Worm (Caenorhabditis elegans) whole organism, young adult: Measurements from ENCODE around the gene rpap-2.
A peak's percentile ranks its signal among the peaks of the same experiment; 100 is the strongest.

ENCODE experiments used
- B0019.2 ChIP-seq: fragments of 200-800 bp; sonication (Bioruptor generic); conservative IDR thresholded peaks from 2 replicates; pipeline ENCODE4 v1.3.6; 2022; ENCODE audit warnings: missing genetic modification reagents, missing genetic modification characterization, missing compliant biosample characterization
- C06A6.2 ChIP-seq: fragments of 200-800 bp; sonication (Bioruptor generic); conservative IDR thresholded peaks from 2 replicates; pipeline ENCODE4 v1.3.6; 2022; ENCODE audit warnings: missing genetic modification characterization, missing compliant biosample characterization
- C17E4.6 ChIP-seq: fragments of 200-800 bp; sonication (Bioruptor generic); IDR thresholded peaks from 2 replicates; pipeline ENCODE4 v1.3.6; 2022; ENCODE audit warnings: missing genetic modification reagents, missing genetic modification characterization, missing compliant biosample characterization
- D2030.7 ChIP-seq: fragments of 200-800 bp; sonication (Bioruptor generic); IDR thresholded peaks from 2 replicates; pipeline ENCODE4 v1.3.6; 2022; ENCODE audit warnings: missing genetic modification reagents, missing genetic modification characterization, missing compliant biosample characterization
- F22D6.2 ChIP-seq: sonication (generic microtip); optimal IDR thresholded peaks from 2 replicates; lab custom pipeline; 2016; ENCODE audit warnings: mild to moderate bottlenecking, missing genetic modification characterization, missing compliant biosample characterization
- F33H1.4 ChIP-seq: fragments of 200-800 bp; sonication (Bioruptor generic); IDR thresholded peaks from 2 replicates; pipeline ENCODE4 v1.3.6; 2022; ENCODE audit warnings: missing genetic modification reagents, missing genetic modification characterization, missing compliant biosample characterization
- F49E8.2 ChIP-seq: sonication (generic microtip); optimal IDR thresholded peaks from 3 replicates; lab custom pipeline; 2017; ENCODE audit warnings: missing genetic modification characterization, mild to moderate bottlenecking, missing compliant biosample characterization, antibody characterized with exemption, moderate library complexity; ENCODE audit not compliant: insufficient read depth
- F57A8.1 ChIP-seq: fragments of 200-800 bp; sonication (Bioruptor generic); optimal IDR thresholded peaks from 2 replicates; lab custom pipeline; 2018; ENCODE audit warnings: mild to moderate bottlenecking, missing genetic modification characterization, moderate library complexity, missing compliant biosample characterization
- K12H6.12 ChIP-seq: fragments of 200-800 bp; sonication (Bioruptor generic); optimal IDR thresholded peaks from 2 replicates; lab custom pipeline; 2018; ENCODE audit warnings: mild to moderate bottlenecking, missing genetic modification characterization, missing compliant biosample characterization
- T26A5.8 ChIP-seq: sonication (generic microtip); optimal IDR thresholded peaks from 2 replicates; lab custom pipeline; 2016; ENCODE audit warnings: missing genetic modification characterization, missing compliant biosample characterization
- Y56A3A.18 ChIP-seq: fragments of 200-800 bp; sonication (Bioruptor generic); IDR thresholded peaks from 2 replicates; pipeline ENCODE4 v1.3.6; 2022; ENCODE audit warnings: missing genetic modification reagents, missing genetic modification characterization, missing compliant biosample characterization
- Y67H2A.10 ChIP-seq: fragments of 200-800 bp; sonication (Bioruptor generic); conservative IDR thresholded peaks from 2 replicates; pipeline ENCODE4 v1.3.6; 2022; ENCODE audit warnings: missing genetic modification reagents, missing genetic modification characterization, missing compliant biosample characterization
- ama-1 ChIP-seq, 3 experiments: fragments of 150-350 bp in 1 of 3; sonication (generic microtip) in 2 of 3; optimal IDR thresholded peaks; 2 replicates each; lab custom pipeline; 2014 to 2018; ENCODE audit warnings: missing biosample characterization in 2 of 3, missing genetic modification characterization in 2 of 3, missing genetic modification reagents in 2 of 3
- athp-1 ChIP-seq: sonication (generic microtip); optimal IDR thresholded peaks from 2 replicates; lab custom pipeline; 2017; ENCODE audit warnings: mild to moderate bottlenecking, missing genetic modification characterization, missing compliant biosample characterization
- attf-3 ChIP-seq: fragments of 200-800 bp; sonication (Bioruptor generic); conservative IDR thresholded peaks from 2 replicates; pipeline ENCODE4 v1.3.6; 2022; ENCODE audit warnings: missing genetic modification reagents, missing genetic modification characterization, missing compliant biosample characterization
- attf-6 ChIP-seq: fragments of 200-800 bp; sonication (Bioruptor generic); IDR thresholded peaks from 2 replicates; pipeline ENCODE4 v1.3.6; 2022; ENCODE audit warnings: missing genetic modification reagents, missing genetic modification characterization, missing compliant biosample characterization
- bed-2 ChIP-seq: fragments of 200-800 bp; sonication (Bioruptor generic); IDR thresholded peaks from 2 replicates; pipeline ENCODE4 v1.3.6; 2022; ENCODE audit warnings: missing genetic modification reagents, missing genetic modification characterization, missing compliant biosample characterization
- ccch-3 ChIP-seq: fragments of 200-800 bp; sonication (Bioruptor generic); optimal IDR thresholded peaks from 2 replicates; lab custom pipeline; 2018; ENCODE audit warnings: mild to moderate bottlenecking, missing genetic modification characterization, missing compliant biosample characterization
- ceh-58 ChIP-seq: fragments of 200-800 bp; sonication (Bioruptor generic); IDR thresholded peaks from 2 replicates; pipeline ENCODE4 v1.3.6; 2022; ENCODE audit warnings: missing genetic modification characterization, missing compliant biosample characterization
- ceh-79 ChIP-seq: sonication (generic microtip); optimal IDR thresholded peaks from 2 replicates; lab custom pipeline; 2017; ENCODE audit warnings: mild to moderate bottlenecking, missing genetic modification characterization, missing compliant biosample characterization
- die-1 ChIP-seq: sonication (generic microtip); optimal IDR thresholded peaks from 2 replicates; lab custom pipeline; 2016; ENCODE audit warnings: missing genotype, mild to moderate bottlenecking, missing genetic modification characterization, missing compliant biosample characterization
- efl-1 ChIP-seq: fragments of 150-350 bp; optimal IDR thresholded peaks from 2 replicates; lab custom pipeline; 2014; ENCODE audit warnings: missing biosample characterization, missing genetic modification reagents, missing genetic modification characterization
- egl-18 ChIP-seq: fragments of 200-800 bp; sonication (Bioruptor generic); IDR thresholded peaks from 2 replicates; pipeline ENCODE4 v1.3.6; 2022; ENCODE audit warnings: missing genetic modification reagents, missing genetic modification characterization, missing compliant biosample characterization
- ekl-4 ChIP-seq: fragments of 200-800 bp; sonication (Bioruptor generic); IDR thresholded peaks from 2 replicates; pipeline ENCODE4 v1.3.6; 2022; ENCODE audit warnings: missing genetic modification reagents, missing genetic modification characterization, missing compliant biosample characterization
- ets-4 ChIP-seq: fragments of 200-800 bp; sonication (Bioruptor generic); optimal IDR thresholded peaks from 2 replicates; lab custom pipeline; 2018; ENCODE audit warnings: mild to moderate bottlenecking, missing genetic modification characterization, missing compliant biosample characterization
- gei-17 ChIP-seq: fragments of 200-800 bp; sonication (Bioruptor generic); optimal IDR thresholded peaks from 2 replicates; lab custom pipeline; 2018; ENCODE audit warnings: mild to moderate bottlenecking, missing genetic modification characterization, missing compliant biosample characterization
- him-1 ChIP-seq: sonication (generic microtip); optimal IDR thresholded peaks from 2 replicates; lab custom pipeline; 2016; ENCODE audit warnings: missing genotype, missing genetic modification reagents, missing genetic modification characterization, missing compliant biosample characterization
- hlh-26 ChIP-seq: fragments of 200-800 bp; sonication (Bioruptor generic); conservative IDR thresholded peaks from 2 replicates; pipeline ENCODE4 v1.3.6; 2022; ENCODE audit warnings: missing genetic modification reagents, missing genetic modification characterization, missing compliant biosample characterization
- hmg-1.2 ChIP-seq: fragments of 200-800 bp; sonication (Bioruptor generic); IDR thresholded peaks from 2 replicates; pipeline ENCODE4 v1.3.6; 2022; ENCODE audit warnings: missing genetic modification reagents, missing genetic modification characterization, missing compliant biosample characterization
- hrde-1 ChIP-seq: sonication (generic microtip); optimal IDR thresholded peaks from 2 replicates; lab custom pipeline; 2016; ENCODE audit warnings: missing genetic modification characterization, mild to moderate bottlenecking, missing compliant biosample characterization, moderate library complexity, missing genotype, missing genetic modification reagents, borderline replicate concordance
- lin-26 ChIP-seq: fragments of 200-800 bp; sonication (Bioruptor generic); IDR thresholded peaks from 2 replicates; pipeline ENCODE4 v1.3.6; 2022; ENCODE audit warnings: missing genetic modification reagents, missing genetic modification characterization, missing compliant biosample characterization
- lir-1 ChIP-seq: fragments of 200-800 bp; sonication (Bioruptor generic); conservative IDR thresholded peaks from 2 replicates; pipeline ENCODE4 v1.3.6; 2022; ENCODE audit warnings: missing genetic modification reagents, missing genetic modification characterization, missing compliant biosample characterization
- madf-10 ChIP-seq: sonication (generic microtip); optimal IDR thresholded peaks from 2 replicates; lab custom pipeline; 2016; ENCODE audit warnings: mild to moderate bottlenecking, missing genetic modification characterization, missing compliant biosample characterization
- madf-6 ChIP-seq: fragments of 200-800 bp; sonication (Bioruptor generic); IDR thresholded peaks from 2 replicates; pipeline ENCODE4 v1.3.6; 2022; ENCODE audit warnings: missing genetic modification reagents, missing genetic modification characterization, missing compliant biosample characterization
- mel-28 ChIP-seq: sonication (generic microtip); optimal IDR thresholded peaks from 2 replicates; lab custom pipeline; 2016; ENCODE audit warnings: borderline replicate concordance, mild to moderate bottlenecking, missing genetic modification characterization, missing compliant biosample characterization
- nfyb-1 ChIP-seq: fragments of 200-800 bp; sonication (Bioruptor generic); IDR thresholded peaks from 2 replicates; pipeline ENCODE4 v1.3.6; 2022; ENCODE audit warnings: missing genetic modification reagents, missing genetic modification characterization, missing compliant biosample characterization
- nhr-179 ChIP-seq: sonication (generic microtip); optimal IDR thresholded peaks from 2 replicates; lab custom pipeline; 2016; ENCODE audit warnings: mild to moderate bottlenecking, missing genetic modification characterization, missing compliant biosample characterization
- nhr-80 ChIP-seq: sonication (generic microtip); optimal IDR thresholded peaks from 2 replicates; lab custom pipeline; 2016; ENCODE audit warnings: missing genetic modification characterization, missing compliant biosample characterization
- nhr-90 ChIP-seq: sonication (generic microtip); optimal IDR thresholded peaks from 2 replicates; lab custom pipeline; 2016; ENCODE audit warnings: missing genotype, mild to moderate bottlenecking, missing genetic modification characterization, missing compliant biosample characterization
- pbrm-1 ChIP-seq: fragments of 200-800 bp; sonication (Bioruptor generic); IDR thresholded peaks from 2 replicates; pipeline ENCODE4 v1.3.6; 2022; ENCODE audit warnings: missing genetic modification reagents, missing genetic modification characterization, missing compliant biosample characterization
- rpc-1 ChIP-seq, 2 experiments: fragments of 150-350 bp in 1 of 2; sonication (generic microtip) in 1 of 2; optimal IDR thresholded peaks; 2 replicates each; lab custom pipeline; 2014 to 2018; ENCODE audit warnings: missing biosample characterization in 1 of 2, missing genetic modification characterization in 1 of 2, missing genetic modification reagents in 1 of 2, missing genotype in 1 of 2
- sdz-38 ChIP-seq: sonication (generic microtip); optimal IDR thresholded peaks from 2 replicates; lab custom pipeline; 2016; ENCODE audit warnings: missing genotype, missing genetic modification characterization, missing compliant biosample characterization
- somi-1 ChIP-seq: fragments of 200-800 bp; sonication (Bioruptor generic); optimal IDR thresholded peaks from 2 replicates; lab custom pipeline; 2018; ENCODE audit warnings: mild to moderate bottlenecking, missing genetic modification characterization, missing compliant biosample characterization
- sptf-2 ChIP-seq: fragments of 200-800 bp; sonication (Bioruptor generic); optimal IDR thresholded peaks from 2 replicates; lab custom pipeline; 2018; ENCODE audit warnings: mild to moderate bottlenecking, missing genetic modification characterization, missing compliant biosample characterization
- tbp1 ChIP-seq: fragments of 200-800 bp; sonication (Bioruptor generic); optimal IDR thresholded peaks from 2 replicates; lab custom pipeline; 2018; ENCODE audit warnings: mild to moderate bottlenecking, missing genetic modification characterization, missing compliant biosample characterization
- unc-130 ChIP-seq: sonication (generic microtip); optimal IDR thresholded peaks from 2 replicates; lab custom pipeline; 2016; ENCODE audit warnings: missing genetic modification reagents, missing genetic modification characterization, missing compliant biosample characterization
- xnd-1 ChIP-seq: sonication (generic microtip); optimal IDR thresholded peaks from 2 replicates; lab custom pipeline; 2016; ENCODE audit warnings: missing genotype, missing genetic modification reagents, missing genetic modification characterization, missing compliant biosample characterization
- ztf-22 ChIP-seq: fragments of 200-800 bp; sonication (Bioruptor generic); optimal IDR thresholded peaks from 2 replicates; lab custom pipeline; 2018; ENCODE audit warnings: mild to moderate bottlenecking, missing genetic modification characterization, moderate library complexity, missing compliant biosample characterization

The rpap-2 gene

ce11 chrIII:8937571-8937970 is 30.2 kb upstream of the rpap-2 start (continued):
- TF ChIP-seq nhr-90 (peak; percentile 89), hmg-1.2 (GFP tag; lab: Robert Waterston, UW) (peak; percentile 70), hrde-1 (tag; lab: Kevin White, UChicago) (peak; percentile 66), Y56A3A.18 (GFP tag; lab: Robert Waterston, UW) (0 out of 2 replicates have a peak, but pooled peaks have one; percentile 43), ccch-3 (GFP tag; lab: Kevin White, UChicago) (no peak), nfyb-1 (GFP tag; lab: Robert Waterston, UW) (no peak), die-1 (tag; lab: Kevin White, UChicago) (peak; percentile 92), T26A5.8 (tag; lab: Kevin White, UChicago) (peak; percentile 36), athp-1 (tag; lab: Kevin White, UChicago) (peak; percentile 78), gei-17 (GFP tag; lab: Kevin White, UChicago) (no peak), rpc-1 (optimal IDR thresholded peaks at IDR 0.05; lab: Kevin White, UChicago) (peak; percentile 86), rpc-1 (tag; optimal IDR thresholded peaks at IDR 0.05; lab: Kevin White, UChicago) (peak; percentile 93), ets-4 (GFP tag; lab: Kevin White, UChicago) (peak; percentile 57), bed-2 (GFP tag; lab: Robert Waterston, UW) (no peak), ekl-4 (GFP tag; lab: Robert Waterston, UW) (peak; percentile 76; the same call in 1 of the 2 replicates), ceh-58 (GFP tag; lab: Robert Waterston, UW) (no peak), madf-6 (no peak), pbrm-1 (GFP tag; lab: Robert Waterston, UW) (peak; percentile 76; the same call in 1 of the 2 replicates), hlh-26 (GFP tag; lab: Robert Waterston, UW) (no peak), F49E8.2 (tag; lab: Kevin White, UChicago) (peak; percentile 58), sptf-2 (GFP tag; lab: Kevin White, UChicago) (peak; percentile 78), him-1 (tag; lab: Kevin White, UChicago) (peak; percentile 97), ceh-79 (no peak), Y67H2A.10 (no peak), tbp1 (GFP tag; lab: Kevin White, UChicago) (peak; percentile 94), mel-28 (tag; lab: Kevin White, UChicago) (peak; percentile 46), sdz-38 (no peak), ama-1 (optimal IDR thresholded peaks at IDR 0.05; lab: Kevin White, UChicago) (no peak), ama-1 (GFP tag; optimal IDR thresholded peaks at IDR 0.05; lab: Kevin White, UChicago) (peak; percentile 58 to 64), attf-3 (GFP tag; lab: Robert Waterston, UW) (no peak), F57A8.1 (peak; percentile 73), F22D6.2 (peak; percentile 36), nhr-80 (tag; lab: Kevin White, UChicago) (no peak), unc-130 (GFP tag; lab: Kevin White, UChicago) (peak; percentile 39), D2030.7 (GFP tag; lab: Robert Waterston, UW) (peak; percentile 80), somi-1 (GFP tag; lab: Kevin White, UChicago) (peak; percentile 54), efl-1 (GFP tag; lab: Kevin White, UChicago) (peak; percentile 39), ztf-22 (GFP tag; lab: Kevin White, UChicago) (peak; percentile 57), egl-18 (GFP tag; lab: Robert Waterston, UW) (no peak), F33H1.4 (GFP tag; lab: Robert Waterston, UW) (peak; percentile 61; the same call in 1 of the 2 replicates), C06A6.2 (GFP tag; lab: Robert Waterston, UW) (no peak), attf-6 (GFP tag; lab: Robert Waterston, UW) (no peak), K12H6.12 (tag; lab: Kevin White, UChicago) (peak; percentile 84), lin-26 (GFP tag; lab: Robert Waterston, UW) (no peak), nhr-179 (tag; lab: Kevin White, UChicago) (peak; percentile 33), B0019.2 (GFP tag; lab: Robert Waterston, UW) (0 out of 2 replicates have a peak, but pooled peaks have one; percentile 34), lir-1 (GFP tag; lab: Robert Waterston, UW) (0 out of 2 replicates have a peak, but pooled peaks have one; percentile 58), xnd-1 (no peak), C17E4.6 (GFP tag; lab: Robert Waterston, UW) (0 out of 2 replicates have a peak, but pooled peaks have one; percentile 23), madf-10 (tag; lab: Kevin White, UChicago) (peak; percentile 81)
